Fruit fly (Drosophila melanogaster) whole organism, wandering third instar larva: ENCODE measurements around the gene hoip.

Experiments
- CG32264 ChIP-seq: fragments of 200-800 bp; sonication (Bioruptor generic); optimal IDR thresholded peaks from 2 replicates; lab custom pipeline; 2016; ENCODE audit warnings: missing biosample characterization, missing genetic modification characterization
- Dfd ChIP-seq: fragments of >200 bp; optimal IDR thresholded peaks from 2 replicates; lab custom pipeline; 2017; ENCODE audit warnings: missing biosample characterization, missing genetic modification characterization
- Dif ChIP-seq: fragments of 200-275, 200-300 bp; sonication (Bioruptor generic); optimal IDR thresholded peaks from 2 replicates; lab custom pipeline; 2018; ENCODE audit warnings: missing biosample characterization, missing genetic modification characterization; ENCODE audit not compliant: partially characterized antibody
- Hr78 ChIP-seq: fragments of >200 bp; optimal IDR thresholded peaks from 2 replicates; lab custom pipeline; 2017; ENCODE audit warnings: missing biosample characterization, missing genetic modification characterization
- N ChIP-seq: fragments of >200 bp; optimal IDR thresholded peaks from 2 replicates; lab custom pipeline; 2018; ENCODE audit warnings: missing biosample characterization, missing external identifiers, missing genetic modification characterization
- Rel ChIP-seq, 2 experiments: fragments of 200-800 bp; sonication (Bioruptor generic) in 1 of 2; optimal IDR thresholded peaks; 2 replicates in 1 of 2; 3 replicates in 1 of 2; lab custom pipeline; 2016 to 2019; ENCODE audit warnings: mild to moderate bottlenecking in 2 of 2, missing biosample characterization in 2 of 2, missing genetic modification characterization in 2 of 2, moderate library complexity in 1 of 2
- br ChIP-seq: fragments of 200-800 bp; sonication (Bioruptor generic); optimal IDR thresholded peaks from 2 replicates; lab custom pipeline; 2016; ENCODE audit warnings: missing biosample characterization, missing genetic modification characterization
- brk ChIP-seq: fragments of 200-800 bp; sonication (Bioruptor generic); optimal IDR thresholded peaks from 2 replicates; lab custom pipeline; 2016; ENCODE audit warnings: missing biosample characterization, mild to moderate bottlenecking, missing genetic modification characterization
- foxo ChIP-seq, 2 experiments: fragments of 200-800 bp; sonication (Bioruptor generic); optimal IDR thresholded peaks; 2 replicates in 1 of 2; 3 replicates in 1 of 2; lab custom pipeline; 2016 to 2017; ENCODE audit warnings: missing biosample characterization in 2 of 2, missing genetic modification characterization in 2 of 2
- h ChIP-seq: fragments of 200-800 bp; sonication (Bioruptor generic); optimal IDR thresholded peaks from 3 replicates; lab custom pipeline; 2016; ENCODE audit warnings: missing biosample characterization, mild to moderate bottlenecking, missing genetic modification characterization
- pan ChIP-seq: fragments of >200 bp; optimal IDR thresholded peaks from 2 replicates; lab custom pipeline; 2017
- psq ChIP-seq: fragments of 200-800 bp; sonication (Bioruptor generic); optimal IDR thresholded peaks from 3 replicates; lab custom pipeline; 2017; ENCODE audit warnings: missing biosample characterization, mild to moderate bottlenecking, missing genetic modification characterization, moderate library complexity
- sage ChIP-seq: fragments of 200-800 bp; sonication (Bioruptor generic); optimal IDR thresholded peaks from 2 replicates; lab custom pipeline; 2016; ENCODE audit warnings: missing biosample characterization, mild to moderate bottlenecking, missing genetic modification characterization
- usp ChIP-seq: fragments of >200 bp; optimal IDR thresholded peaks from 2 replicates; lab custom pipeline; 2017; ENCODE audit warnings: missing biosample characterization, missing genetic modification characterization

- no peak for TF ChIP-seq h (GFP tag; lab: Kevin White, UChicago)
- TF ChIP-seq N (GFP tag; lab: Kevin White, UChicago), result no peak
- no peak for TF ChIP-seq usp (GFP tag; lab: Kevin White, UChicago)
- no peak for TF ChIP-seq Rel (GFP tag; optimal IDR thresholded peaks at IDR 0.05; lab: Kevin White, UChicago)
- no peak for TF ChIP-seq Rel (tag; optimal IDR thresholded peaks at IDR 0.05; lab: Kevin White, UChicago)
- no peak for TF ChIP-seq brk (GFP tag; lab: Kevin White, UChicago)
- TF ChIP-seq psq (GFP tag; lab: Kevin White, UChicago), result no peak
- TF ChIP-seq Dif (GFP tag; lab: Kevin White, UChicago), result no peak
- TF ChIP-seq sage (GFP tag; lab: Kevin White, UChicago), result no peak
- TF ChIP-seq br (GFP tag; lab: Kevin White, UChicago), result no peak
- no peak for TF ChIP-seq Hr78 (GFP tag; lab: Kevin White, UChicago)
- no peak for TF ChIP-seq Dfd (GFP tag; lab: Kevin White, UChicago)
- TF ChIP-seq pan (lab: Kevin White, UChicago), result no peak
- TF ChIP-seq foxo (GFP tag; optimal IDR thresholded peaks at IDR 0.05; lab: Kevin White, UChicago), result no peak
- no peak for TF ChIP-seq CG32264 (GFP tag; lab: Kevin White, UChicago)
Measured at dm6 chr2L:9660516-9660920, 39.1 kb upstream of the hoip start.
